Worm (Caenorhabditis elegans) whole organism, L4/young adult: ENCODE measurements around the gene Y71H2AM.29.

Experiments used
- W03F9.2 ChIP-seq: fragments of 150-350 bp; optimal IDR thresholded peaks from 2 replicates; lab custom pipeline; 2014; ENCODE audit warnings: missing biosample characterization, missing genetic modification characterization
- dao-5 ChIP-seq: sonication (generic microtip); optimal IDR thresholded peaks from 2 replicates; lab custom pipeline; 2016; ENCODE audit warnings: missing genotype, missing genetic modification characterization, moderate library complexity, missing compliant biosample characterization

DNA sequence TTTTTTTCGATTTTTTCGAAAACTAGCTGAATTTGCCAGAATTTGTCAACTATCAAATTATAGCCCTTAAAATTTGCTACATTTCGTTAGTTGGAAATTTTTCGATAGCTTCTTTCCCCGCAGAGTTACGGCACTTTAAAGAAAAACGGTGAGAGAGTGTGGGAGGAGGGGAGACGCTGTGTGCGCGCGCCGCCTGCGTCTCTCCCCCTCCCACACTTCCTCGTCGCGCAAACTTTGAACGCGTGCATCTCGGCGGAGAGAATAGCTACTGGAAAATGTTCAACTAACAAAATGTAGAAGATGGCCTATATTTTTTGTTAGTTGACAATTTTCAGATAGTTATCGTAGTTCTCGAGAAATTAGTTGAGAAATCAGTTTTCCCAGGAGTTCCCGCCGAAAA is 34.0 kb downstream of the Y71H2AM.29 start:
- TF ChIP-seq dao-5 (tag; lab: Kevin White, UChicago), result no peak
- TF ChIP-seq W03F9.2 (tag; lab: Kevin White, UChicago), result no peak
